Worm (Caenorhabditis elegans): ENCODE data around the gene str-85.

str-85 gene

ce11 chrV:9018871-9019270 is 33.2 kb upstream of the str-85 start:
- TF ChIP-seq lin-39 (tag; optimal IDR thresholded peaks at IDR 0.05) (no peak), nhr-12 (tag; optimal IDR thresholded peaks at IDR 0.05) (no peak), elt-1 (tag; optimal IDR thresholded peaks at IDR 0.05) (no peak), nhr-129 (tag; optimal IDR thresholded peaks at IDR 0.05) (no peak), nhr-77 (tag; optimal IDR thresholded peaks at IDR 0.05) (no peak), lin-13 (GFP tag; optimal IDR thresholded peaks at IDR 0.05) (no peak), C34F6.9 (tag; optimal IDR thresholded peaks at IDR 0.05) (no peak), F13H6.1 (tag; optimal IDR thresholded peaks at IDR 0.05) (no peak), egl-27 (tag; optimal IDR thresholded peaks at IDR 0.05) (no peak), mab-5 (tag; optimal IDR thresholded peaks at IDR 0.05) (no peak), alr-1 (tag; optimal IDR thresholded peaks at IDR 0.05) (no peak), unc-55 (GFP tag; optimal IDR thresholded peaks at IDR 0.05) (no peak), sma-9 (GFP tag; optimal IDR thresholded peaks at IDR 0.05) (no peak), sma-9 (tag; optimal IDR thresholded peaks at IDR 0.05) (no peak), nhr-10 (tag; optimal IDR thresholded peaks at IDR 0.05) (no peak), nhr-6 (tag; optimal IDR thresholded peaks at IDR 0.05) (no peak), nhr-237 (tag; optimal IDR thresholded peaks at IDR 0.05) (no peak), ama-1 (optimal IDR thresholded peaks at IDR 0.05) (no peak), ztf-1 (GFP tag; conservative IDR thresholded peaks at IDR 0.05) (no peak), zag-1 (tag; optimal IDR thresholded peaks at IDR 0.05) (no peak)

ce11 chrV:9016479-9016878 is 30.8 kb upstream of the str-85 start, which contains the start of gene oac-40:
TSS of gene oac-40 (plus strand) at chrV:9016779.
- TF ChIP-seq unc-39 (tag; optimal IDR thresholded peaks at IDR 0.05) (no peak), lin-39 (tag; optimal IDR thresholded peaks at IDR 0.05) (no peak), snpc-4 (tag; optimal IDR thresholded peaks at IDR 0.05) (no peak), fos-1 (tag; optimal IDR thresholded peaks at IDR 0.05) (no peak), sma-3 (GFP tag; optimal IDR thresholded peaks at IDR 0.05) (no peak), nhr-11 (tag; optimal IDR thresholded peaks at IDR 0.05) (no peak), ama-1 (optimal IDR thresholded peaks at IDR 0.05) (no peak), nhr-25 (tag; optimal IDR thresholded peaks at IDR 0.05) (no peak), nhr-6 (tag; optimal IDR thresholded peaks at IDR 0.05) (no peak), lsy-2 (tag; optimal IDR thresholded peaks at IDR 0.05) (no peak)

- TF ChIP-seq snpc-4 (tag; optimal IDR thresholded peaks at IDR 0.05), result no peak
- no peak for TF ChIP-seq unc-62 (GFP tag; optimal IDR thresholded peaks at IDR 0.05)
- no peak for TF ChIP-seq ama-1 (optimal IDR thresholded peaks at IDR 0.05)
- TF ChIP-seq nhr-129 (tag; optimal IDR thresholded peaks at IDR 0.05), result no peak
- no peak for TF ChIP-seq unc-55 (GFP tag; optimal IDR thresholded peaks at IDR 0.05)
- no peak for TF ChIP-seq nhr-21 (tag; optimal IDR thresholded peaks at IDR 0.05)
- no peak for TF ChIP-seq nhr-25 (tag; optimal IDR thresholded peaks at IDR 0.05)
- TF ChIP-seq nhr-11 (tag; optimal IDR thresholded peaks at IDR 0.05), result no peak
- TF ChIP-seq egl-27 (tag; optimal IDR thresholded peaks at IDR 0.05), result no peak
- no peak for TF ChIP-seq mab-5 (tag; optimal IDR thresholded peaks at IDR 0.05)
- no peak for TF ChIP-seq mdl-1 (tag; optimal IDR thresholded peaks at IDR 0.05)
Observed at ce11 chrV:9015540-9015939, 29.9 kb upstream of the str-85 start, which contains the start of gene srt-18. TSS of gene srt-18 (minus strand) at chrV:9015640.

- TF ChIP-seq nhr-21 (tag; optimal IDR thresholded peaks at IDR 0.05), result no peak
- no peak for TF ChIP-seq sem-4 (tag; optimal IDR thresholded peaks at IDR 0.05)
- no peak for TF ChIP-seq nhr-25 (tag; optimal IDR thresholded peaks at IDR 0.05)
- TF ChIP-seq mab-5 (tag; optimal IDR thresholded peaks at IDR 0.05), result no peak
- TF ChIP-seq ceh-82 (tag; optimal IDR thresholded peaks at IDR 0.05), result no peak
- no peak for TF ChIP-seq nhr-6 (tag; optimal IDR thresholded peaks at IDR 0.05)
- TF ChIP-seq lsy-2 (tag; optimal IDR thresholded peaks at IDR 0.05), result no peak
- TF ChIP-seq mdl-1 (tag; optimal IDR thresholded peaks at IDR 0.05), result no peak
- no peak for TF ChIP-seq C34F6.9 (tag; optimal IDR thresholded peaks at IDR 0.05)
- no peak for TF ChIP-seq unc-39 (tag; optimal IDR thresholded peaks at IDR 0.05)
- no peak for TF ChIP-seq elt-3 (tag; optimal IDR thresholded peaks at IDR 0.05)
- no peak for TF ChIP-seq F13H6.1 (tag; optimal IDR thresholded peaks at IDR 0.05)
- no peak for TF ChIP-seq ztf-1 (GFP tag; conservative IDR thresholded peaks at IDR 0.05)
- TF ChIP-seq R02D3.7 (tag; optimal IDR thresholded peaks at IDR 0.05), result no peak
- no peak for TF ChIP-seq ama-1 (optimal IDR thresholded peaks at IDR 0.05)
Observed at ce11 chrV:9013765-9014164, 28.1 kb upstream of the str-85 start, which contains the start of gene srh-201. TSS of gene srh-201 (minus strand) at chrV:9013865.

ce11 chrV:9009175-9009574 is 23.5 kb upstream of the str-85 start, which contains the start of gene srx-2:
TSS of gene srx-2 (plus strand) at chrV:9009475.
- no peak for TF ChIP-seq crh-2 (tag; optimal IDR thresholded peaks at IDR 0.05)
- no peak for TF ChIP-seq gmeb-1 (tag; optimal IDR thresholded peaks at IDR 0.05)
- no peak for TF ChIP-seq nhr-6 (tag; optimal IDR thresholded peaks at IDR 0.05)
- no peak for TF ChIP-seq sma-3 (GFP tag; optimal IDR thresholded peaks at IDR 0.05)
- TF ChIP-seq egl-27 (tag; optimal IDR thresholded peaks at IDR 0.05), result no peak
- TF ChIP-seq mbf-1 (tag; optimal IDR thresholded peaks at IDR 0.05), result no peak
- no peak for TF ChIP-seq nhr-21 (tag; optimal IDR thresholded peaks at IDR 0.05)
- no peak for TF ChIP-seq mab-5 (tag; optimal IDR thresholded peaks at IDR 0.05)
- no peak for TF ChIP-seq fos-1 (tag; optimal IDR thresholded peaks at IDR 0.05)
- TF ChIP-seq snpc-4 (tag; optimal IDR thresholded peaks at IDR 0.05), result no peak
- no peak for TF ChIP-seq Y55F3AM.14 (GFP tag; optimal IDR thresholded peaks at IDR 0.05)
